Worm (Caenorhabditis elegans): Measurements from ENCODE around the gene M01D1.12.

DNA sequence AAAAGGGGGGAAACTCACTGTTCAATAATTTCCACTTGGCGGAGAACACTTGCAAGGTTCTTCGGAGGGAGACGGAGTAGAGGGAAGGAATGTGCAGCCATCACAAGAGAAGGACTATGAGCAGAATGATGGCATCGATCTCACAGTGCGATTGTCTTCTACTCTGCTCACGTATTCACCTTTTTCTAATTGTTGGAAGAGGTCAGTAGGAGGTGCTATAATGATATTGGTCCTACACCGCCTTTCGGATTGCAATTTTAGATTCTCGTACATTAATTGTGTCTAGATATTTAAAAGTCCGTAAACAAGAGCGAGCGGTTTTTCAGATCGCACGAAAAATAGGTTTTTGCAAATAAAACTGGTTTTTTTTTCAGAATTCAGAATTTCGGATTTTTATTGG, 13.7 kb downstream of the M01D1.12 start, which contains the start of gene fbxb-39:
- no peak for TF ChIP-seq flt-1 (GFP tag; IDR thresholded peaks at IDR 0.05)
- TF ChIP-seq med-1 (GFP tag; optimal IDR thresholded peaks at IDR 0.05; ENCODE audit: insufficient read depth): no peak
- TF ChIP-seq ztf-29 (GFP tag; IDR thresholded peaks at IDR 0.05): no peak
- TF ChIP-seq ztf-23 (GFP tag; IDR thresholded peaks at IDR 0.05): no peak
- TF ChIP-seq T22C8.4 (GFP tag; IDR thresholded peaks at IDR 0.05): no peak

All from whole organism, midembryonic.